Fruit fly (Drosophila melanogaster): Measurements from ENCODE around the gene CG4393.

CG4393 gene

dm6 chr3R:23384591-23385260, at the start of gene CG4393:
Gene CG4393, minus strand, starts transcription at chr3R:23384777.
- no peak for TF ChIP-seq pan (optimal IDR thresholded peaks at IDR 0.05)
- TF ChIP-seq Dll (optimal IDR thresholded peaks at IDR 0.05) = no peak
- TF ChIP-seq CG8478 (optimal IDR thresholded peaks at IDR 0.05) = no peak
- TF ChIP-seq usp (GFP tag; optimal IDR thresholded peaks at IDR 0.05) = no peak
- TF ChIP-seq psq (optimal IDR thresholded peaks at IDR 0.05) = no peak
- TF ChIP-seq EcR (GFP tag; optimal IDR thresholded peaks at IDR 0.05) = no peak

dm6 chr3R:23431355-23431754, 46.8 kb upstream of the CG4393 start:
- TF ChIP-seq EcR (GFP tag; optimal IDR thresholded peaks at IDR 0.05) (no peak), CG8478 (optimal IDR thresholded peaks at IDR 0.05) (no peak), usp (GFP tag; optimal IDR thresholded peaks at IDR 0.05) (no peak)

- TF ChIP-seq EcR (GFP tag; optimal IDR thresholded peaks at IDR 0.05) (no peak), usp (GFP tag; optimal IDR thresholded peaks at IDR 0.05) (no peak)
These were observed 41.4 kb upstream of the CG4393 start, which contains the start of gene CG43694 for dm6 chr3R:23425929-23426328. Gene CG43694, minus strand, starts transcription at chr3R:23426029.

dm6 chr3R:23425107-23425506, 40.5 kb upstream of the CG4393 start:
- TF ChIP-seq psq (optimal IDR thresholded peaks at IDR 0.05) = no peak
- TF ChIP-seq pan (optimal IDR thresholded peaks at IDR 0.05) = no peak
- TF ChIP-seq usp (GFP tag; optimal IDR thresholded peaks at IDR 0.05) = no peak
- no peak for TF ChIP-seq Dll (optimal IDR thresholded peaks at IDR 0.05)
- TF ChIP-seq CG8478 (optimal IDR thresholded peaks at IDR 0.05) = no peak
- TF ChIP-seq EcR (GFP tag; optimal IDR thresholded peaks at IDR 0.05) = no peak

dm6 chr3R:23421925-23422324, 37.3 kb upstream of the CG4393 start:
- TF ChIP-seq psq (optimal IDR thresholded peaks at IDR 0.05) (no peak), CG8478 (optimal IDR thresholded peaks at IDR 0.05) (no peak), pan (optimal IDR thresholded peaks at IDR 0.05) (no peak), EcR (GFP tag; optimal IDR thresholded peaks at IDR 0.05) (no peak), usp (GFP tag; optimal IDR thresholded peaks at IDR 0.05) (no peak), Dll (optimal IDR thresholded peaks at IDR 0.05) (no peak)

- TF ChIP-seq usp (GFP tag; optimal IDR thresholded peaks at IDR 0.05) (no peak), CG8478 (optimal IDR thresholded peaks at IDR 0.05) (no peak), Dll (optimal IDR thresholded peaks at IDR 0.05) (no peak), psq (optimal IDR thresholded peaks at IDR 0.05) (no peak), EcR (GFP tag; optimal IDR thresholded peaks at IDR 0.05) (no peak), pan (optimal IDR thresholded peaks at IDR 0.05) (no peak)
These were observed 33.1 kb upstream of the CG4393 start for dm6 chr3R:23417650-23418049.

- no peak for TF ChIP-seq CG8478 (optimal IDR thresholded peaks at IDR 0.05)
- no peak for TF ChIP-seq Dll (optimal IDR thresholded peaks at IDR 0.05)
- no peak for TF ChIP-seq EcR (GFP tag; optimal IDR thresholded peaks at IDR 0.05)
- no peak for TF ChIP-seq psq (optimal IDR thresholded peaks at IDR 0.05)
- TF ChIP-seq usp (GFP tag; optimal IDR thresholded peaks at IDR 0.05) = no peak
- no peak for TF ChIP-seq pan (optimal IDR thresholded peaks at IDR 0.05)
These were observed 32.0 kb upstream of the CG4393 start for dm6 chr3R:23416579-23416978.

- TF ChIP-seq pan (optimal IDR thresholded peaks at IDR 0.05) (no peak), usp (GFP tag; optimal IDR thresholded peaks at IDR 0.05) (no peak), psq (optimal IDR thresholded peaks at IDR 0.05) (no peak), CG8478 (optimal IDR thresholded peaks at IDR 0.05) (no peak), Dll (optimal IDR thresholded peaks at IDR 0.05) (no peak), EcR (GFP tag; optimal IDR thresholded peaks at IDR 0.05) (no peak)
These were observed 23.3 kb upstream of the CG4393 start for dm6 chr3R:23407880-23408279.

- no peak for TF ChIP-seq CG8478 (optimal IDR thresholded peaks at IDR 0.05)
- no peak for TF ChIP-seq Dll (optimal IDR thresholded peaks at IDR 0.05)
- TF ChIP-seq psq (optimal IDR thresholded peaks at IDR 0.05) = no peak
- no peak for TF ChIP-seq usp (GFP tag; optimal IDR thresholded peaks at IDR 0.05)
- no peak for TF ChIP-seq EcR (GFP tag; optimal IDR thresholded peaks at IDR 0.05)
- no peak for TF ChIP-seq pan (optimal IDR thresholded peaks at IDR 0.05)
These were observed 20.6 kb upstream of the CG4393 start, which contains the start of gene Ir94e for dm6 chr3R:23405209-23405608. Gene Ir94e, plus strand, starts transcription at chr3R:23405509.

- TF ChIP-seq EcR (GFP tag; optimal IDR thresholded peaks at IDR 0.05) = no peak
- no peak for TF ChIP-seq Dll (optimal IDR thresholded peaks at IDR 0.05)
- TF ChIP-seq pan (optimal IDR thresholded peaks at IDR 0.05) = no peak
- no peak for TF ChIP-seq CG8478 (optimal IDR thresholded peaks at IDR 0.05)
- TF ChIP-seq usp (GFP tag; optimal IDR thresholded peaks at IDR 0.05) = no peak
- TF ChIP-seq psq (optimal IDR thresholded peaks at IDR 0.05) = no peak
These were observed 19.1 kb upstream of the CG4393 start, which contains the start of gene CG17380 for dm6 chr3R:23403628-23404027. Gene CG17380, minus strand, starts transcription at chr3R:23403728.

- TF ChIP-seq CG8478 (optimal IDR thresholded peaks at IDR 0.05) = no peak
- no peak for TF ChIP-seq pan (optimal IDR thresholded peaks at IDR 0.05)
- no peak for TF ChIP-seq EcR (GFP tag; optimal IDR thresholded peaks at IDR 0.05)
- TF ChIP-seq usp (GFP tag; optimal IDR thresholded peaks at IDR 0.05) = no peak
- no peak for TF ChIP-seq Dll (optimal IDR thresholded peaks at IDR 0.05)
- TF ChIP-seq psq (optimal IDR thresholded peaks at IDR 0.05) = no peak
These were observed 17.9 kb upstream of the CG4393 start, which contains the start of gene Ir94d for dm6 chr3R:23402508-23402907. Gene Ir94d, plus strand, starts transcription at chr3R:23402808.

- TF ChIP-seq EcR (GFP tag; optimal IDR thresholded peaks at IDR 0.05) (no peak), usp (GFP tag; optimal IDR thresholded peaks at IDR 0.05) (no peak), psq (optimal IDR thresholded peaks at IDR 0.05) (no peak), CG8478 (optimal IDR thresholded peaks at IDR 0.05) (no peak), Dll (optimal IDR thresholded peaks at IDR 0.05) (no peak), pan (optimal IDR thresholded peaks at IDR 0.05) (no peak)
These were observed 16.9 kb upstream of the CG4393 start for dm6 chr3R:23401519-23401918.

dm6 chr3R:23399679-23400078, 15.1 kb upstream of the CG4393 start:
- TF ChIP-seq Dll (optimal IDR thresholded peaks at IDR 0.05) (no peak), CG8478 (optimal IDR thresholded peaks at IDR 0.05) (no peak), pan (optimal IDR thresholded peaks at IDR 0.05) (no peak), EcR (GFP tag; optimal IDR thresholded peaks at IDR 0.05) (no peak), usp (GFP tag; optimal IDR thresholded peaks at IDR 0.05) (no peak), psq (optimal IDR thresholded peaks at IDR 0.05) (no peak)

Data from whole organism.